Fruit fly (Drosophila melanogaster) whole organism, embryonic: ENCODE data around the gene CG16984.
A peak's percentile ranks its signal among the peaks of the same experiment; 100 is the strongest.

ENCODE experiments used
- Aef1 ChIP-seq: fragments of 200-800 bp; sonication (Bioruptor generic); IDR thresholded peaks from 3 replicates; pipeline ENCODE4 v1.3.6; 2022; ENCODE audit warnings: missing biosample characterization, missing genetic modification characterization
- Atf3 ChIP-seq: fragments of 200-800 bp; sonication (Bioruptor generic); optimal IDR thresholded peaks from 3 replicates; lab custom pipeline; 2016; ENCODE audit warnings: missing biosample characterization, missing genetic modification characterization
- BtbVII ChIP-seq: fragments of 200-800 bp; sonication (Bioruptor generic); optimal IDR thresholded peaks from 3 replicates; lab custom pipeline; 2017; ENCODE audit warnings: missing biosample characterization, mild to moderate bottlenecking, missing genetic modification characterization
- CG12769 ChIP-seq: fragments of 200-800 bp; sonication (Bioruptor generic); optimal IDR thresholded peaks from 2 replicates; lab custom pipeline; 2019; ENCODE audit warnings: missing biosample characterization, mild to moderate bottlenecking, missing genetic modification characterization, moderate library complexity
- CG13287 ChIP-seq: fragments of 200-800 bp; sonication (Bioruptor generic); IDR thresholded peaks from 2 replicates; pipeline ENCODE4 v1.3.6; 2022; ENCODE audit warnings: missing biosample characterization, missing genetic modification characterization; ENCODE audit not compliant: partially characterized antibody
- CG13424 ChIP-seq: fragments of 200-800 bp; sonication (Bioruptor generic); optimal IDR thresholded peaks from 2 replicates; lab custom pipeline; 2019; ENCODE audit warnings: missing biosample characterization, mild to moderate bottlenecking, missing genetic modification characterization, moderate library complexity
- CG1647 ChIP-seq: fragments of 200-800 bp; sonication (Bioruptor generic); optimal IDR thresholded peaks from 3 replicates; lab custom pipeline; 2016; ENCODE audit warnings: missing biosample characterization, missing genetic modification characterization
- CG18011 ChIP-seq: fragments of 200-800 bp; sonication (Bioruptor generic); optimal IDR thresholded peaks from 2 replicates; lab custom pipeline; 2017; ENCODE audit warnings: missing biosample characterization, missing genetic modification characterization, mild to moderate bottlenecking, moderate library complexity, missing genotype
- CG2875 ChIP-seq: fragments of 200-800 bp; sonication (Bioruptor generic); optimal IDR thresholded peaks from 2 replicates; lab custom pipeline; 2017; ENCODE audit warnings: missing biosample characterization, mild to moderate bottlenecking, missing genetic modification characterization, missing genetic modification reagents
- CG32532 ChIP-seq: fragments of 200-800 bp; sonication (Bioruptor generic); IDR thresholded peaks from 2 replicates; pipeline ENCODE4 v1.3.6; 2022; ENCODE audit warnings: missing biosample characterization, missing genetic modification characterization
- CG34376 ChIP-seq: fragments of 200-800 bp; sonication (Bioruptor generic); optimal IDR thresholded peaks from 2 replicates; lab custom pipeline; 2018; ENCODE audit warnings: missing biosample characterization, mild to moderate bottlenecking, missing genetic modification characterization
- CG43689 ChIP-seq: fragments of 200-800 bp; sonication (Bioruptor generic); IDR thresholded peaks from 2 replicates; pipeline ENCODE4 v1.3.6; 2022; ENCODE audit warnings: missing biosample characterization, missing genetic modification characterization
- CG4424 ChIP-seq: fragments of 200-800 bp; sonication (Bioruptor generic); optimal IDR thresholded peaks from 3 replicates; lab custom pipeline; 2016; ENCODE audit warnings: missing biosample characterization, missing genetic modification characterization
- CG4820 ChIP-seq: fragments of 200-800 bp; sonication (Bioruptor generic); optimal IDR thresholded peaks from 3 replicates; lab custom pipeline; 2016; ENCODE audit warnings: missing biosample characterization, missing genetic modification characterization
- CG5953 ChIP-seq: fragments of 200-800 bp; sonication (Bioruptor generic); IDR thresholded peaks from 2 replicates; pipeline ENCODE4 v1.3.6; 2022; ENCODE audit warnings: missing biosample characterization, missing genetic modification characterization
- CG6654 ChIP-seq: fragments of 200-800 bp; sonication (Bioruptor generic); optimal IDR thresholded peaks from 2 replicates; lab custom pipeline; 2017; ENCODE audit warnings: missing biosample characterization, mild to moderate bottlenecking, missing genetic modification characterization
- CG7987 ChIP-seq: fragments of 200-800 bp; sonication (Bioruptor generic); optimal IDR thresholded peaks from 2 replicates; lab custom pipeline; 2018; ENCODE audit warnings: missing biosample characterization, mild to moderate bottlenecking, missing genetic modification characterization, moderate library complexity
- CG9727 ChIP-seq: fragments of 200-800 bp; sonication (Bioruptor generic); optimal IDR thresholded peaks from 3 replicates; lab custom pipeline; 2017; ENCODE audit warnings: missing biosample characterization, mild to moderate bottlenecking, missing genetic modification characterization
- CG9797 ChIP-seq: fragments of 200-800 bp; sonication (Bioruptor generic); optimal IDR thresholded peaks from 3 replicates; lab custom pipeline; 2018; ENCODE audit warnings: missing biosample characterization, mild to moderate bottlenecking, missing genetic modification characterization
- CG9817 ChIP-seq: fragments of 200-800 bp; sonication (Bioruptor generic); optimal IDR thresholded peaks from 2 replicates; lab custom pipeline; 2018; ENCODE audit warnings: missing biosample characterization, mild to moderate bottlenecking, missing genetic modification characterization, moderate library complexity
- Camta ChIP-seq: fragments of 200-800 bp; sonication (Bioruptor generic); optimal IDR thresholded peaks from 2 replicates; lab custom pipeline; 2016; ENCODE audit warnings: missing biosample characterization, missing genetic modification characterization
- CoRest ChIP-seq: fragments of 200-800 bp; sonication (Bioruptor generic); optimal IDR thresholded peaks from 3 replicates; lab custom pipeline; 2018; ENCODE audit warnings: missing biosample characterization, mild to moderate bottlenecking, missing genetic modification characterization, moderate library complexity
- ERR ChIP-seq: fragments of 200-800 bp; sonication (Bioruptor generic); optimal IDR thresholded peaks from 2 replicates; lab custom pipeline; 2016; ENCODE audit warnings: missing biosample characterization, missing genetic modification characterization
- Med ChIP-seq: fragments of 200-800 bp; sonication (Bioruptor generic); peaks from one replicate; lab custom pipeline; 2016; ENCODE audit warnings: missing biosample characterization, missing genetic modification characterization, mild to moderate bottlenecking, inconsistent platforms, moderate library complexity
- Six4 ChIP-seq: fragments of 200-800 bp; sonication (Bioruptor generic); optimal IDR thresholded peaks from 2 replicates; lab custom pipeline; 2016; ENCODE audit warnings: missing biosample characterization, missing genetic modification characterization
- Ssrp ChIP-seq: fragments of 200-800 bp; sonication (Bioruptor generic); optimal IDR thresholded peaks from 2 replicates; lab custom pipeline; 2018; ENCODE audit warnings: missing biosample characterization, mild to moderate bottlenecking, missing genetic modification characterization, moderate library complexity
- Xrp1 ChIP-seq: fragments of 200-800 bp; sonication (Bioruptor generic); IDR thresholded peaks from 2 replicates; pipeline ENCODE4 v1.3.6; 2022; ENCODE audit warnings: missing biosample characterization, missing genetic modification characterization
- ab ChIP-seq: fragments of 200-800 bp; sonication (Bioruptor generic); optimal IDR thresholded peaks from 2 replicates; lab custom pipeline; 2016; ENCODE audit warnings: missing biosample characterization, missing genetic modification characterization
- ato ChIP-seq: fragments of 200-800 bp; sonication (Bioruptor generic); IDR thresholded peaks from 2 replicates; pipeline ENCODE4 v1.3.6; 2022; ENCODE audit warnings: missing biosample characterization, missing genetic modification characterization; ENCODE audit not compliant: partially characterized antibody
- bowl ChIP-seq: fragments of 200-800 bp; sonication (Bioruptor generic); IDR thresholded peaks from 2 replicates; pipeline ENCODE4 v1.3.6; 2022; ENCODE audit warnings: missing biosample characterization, missing genetic modification characterization
- cwo ChIP-seq: fragments of 200-800 bp; sonication (Bioruptor generic); optimal IDR thresholded peaks from 3 replicates; lab custom pipeline; 2017; ENCODE audit warnings: missing biosample characterization, missing genetic modification characterization, mild to moderate bottlenecking, moderate library complexity, missing genetic modification reagents
- dmrt99B ChIP-seq: fragments of 200-800 bp; sonication (Bioruptor generic); optimal IDR thresholded peaks from 2 replicates; lab custom pipeline; 2018; ENCODE audit warnings: missing biosample characterization, mild to moderate bottlenecking, missing genetic modification characterization, moderate library complexity
- fu2 ChIP-seq: fragments of 200-800 bp; sonication (Bioruptor generic); optimal IDR thresholded peaks from 2 replicates; lab custom pipeline; 2016; ENCODE audit warnings: missing biosample characterization, missing genetic modification characterization
- gem ChIP-seq: fragments of 200-800 bp; sonication (Bioruptor generic); optimal IDR thresholded peaks from 2 replicates; lab custom pipeline; 2019; ENCODE audit warnings: missing biosample characterization, mild to moderate bottlenecking, missing genetic modification characterization, moderate library complexity
- ham ChIP-seq: fragments of 200-800 bp; sonication (Bioruptor generic); IDR thresholded peaks from 2 replicates; pipeline ENCODE4 v1.3.6; 2022; ENCODE audit warnings: missing biosample characterization, missing genetic modification characterization
- hb ChIP-seq: fragments of 200-800 bp; sonication (Bioruptor generic); IDR thresholded peaks from 3 replicates; pipeline ENCODE4 v1.3.6; 2022; ENCODE audit warnings: missing biosample characterization, missing genetic modification characterization; ENCODE audit not compliant: partially characterized antibody
- pfk ChIP-seq: fragments of 200-800 bp; sonication (Bioruptor generic); optimal IDR thresholded peaks from 2 replicates; lab custom pipeline; 2018; ENCODE audit warnings: missing biosample characterization, mild to moderate bottlenecking, missing genetic modification characterization, moderate library complexity
- row ChIP-seq: fragments of 200-800 bp; sonication (Bioruptor generic); IDR thresholded peaks from 3 replicates; pipeline ENCODE4 v1.3.6; 2022; ENCODE audit warnings: missing biosample characterization, missing genetic modification characterization
- sc ChIP-seq, 3 experiments: fragments of >200 bp in 2 of 3; fragments of 200-800 bp in 1 of 3; sonication (Bioruptor generic) in 1 of 3; optimal IDR thresholded peaks; 2 replicates in 2 of 3; 3 replicates in 1 of 3; lab custom pipeline; 2017; ENCODE audit warnings: mild to moderate bottlenecking in 1 of 3, missing biosample characterization in 1 of 3, missing genetic modification characterization in 1 of 3, missing genetic modification reagents in 1 of 3
- sens ChIP-seq: fragments of 200-800 bp; sonication (Bioruptor generic); peaks from one replicate; lab custom pipeline; 2016; ENCODE audit warnings: missing biosample characterization, missing genetic modification characterization
- sim ChIP-seq: fragments of 200-800 bp; sonication (Bioruptor generic); IDR thresholded peaks from 2 replicates; pipeline ENCODE4 v1.3.6; 2022; ENCODE audit warnings: missing biosample characterization, missing genetic modification characterization
- slbo ChIP-seq: fragments of 200-800 bp; sonication (Bioruptor generic); IDR thresholded peaks from 2 replicates; pipeline ENCODE4 v1.3.6; 2022; ENCODE audit warnings: missing biosample characterization, missing genetic modification characterization
- tin ChIP-seq: fragments of 200-800 bp; sonication (Bioruptor generic); optimal IDR thresholded peaks from 3 replicates; lab custom pipeline; 2016; ENCODE audit warnings: missing biosample characterization, missing genetic modification characterization
- tll ChIP-seq, 2 experiments: fragments of 200-800 bp in 1 of 2; fragments of >200 bp in 1 of 2; sonication (Bioruptor generic) in 1 of 2; optimal IDR thresholded peaks; 2 replicates each; lab custom pipeline; 2017 to 2019; ENCODE audit warnings: missing biosample characterization in 2 of 2, missing genetic modification characterization in 2 of 2, mild to moderate bottlenecking in 1 of 2, moderate library complexity in 1 of 2
- unc-4 ChIP-seq: fragments of 200-800 bp; sonication (Bioruptor generic); IDR thresholded peaks from 2 replicates; pipeline ENCODE4 v1.3.6; 2022; ENCODE audit warnings: missing biosample characterization, missing genetic modification characterization; ENCODE audit not compliant: partially characterized antibody
- vfl ChIP-seq: fragments of 200-800 bp; sonication (Bioruptor generic); optimal IDR thresholded peaks from 2 replicates; lab custom pipeline; 2016; ENCODE audit warnings: missing biosample characterization, missing genetic modification characterization
- z ChIP-seq: fragments of 200-800 bp; sonication (Bioruptor generic); IDR thresholded peaks from 3 replicates; pipeline ENCODE4 v1.3.6; 2022; ENCODE audit warnings: missing biosample characterization, missing genetic modification characterization
- zfh1 ChIP-seq: fragments of 200-800 bp; sonication (Bioruptor generic); IDR thresholded peaks from 3 replicates; pipeline ENCODE4 v1.3.6; 2022; ENCODE audit warnings: missing biosample characterization, missing genetic modification characterization

The CG16984 gene

DNA sequence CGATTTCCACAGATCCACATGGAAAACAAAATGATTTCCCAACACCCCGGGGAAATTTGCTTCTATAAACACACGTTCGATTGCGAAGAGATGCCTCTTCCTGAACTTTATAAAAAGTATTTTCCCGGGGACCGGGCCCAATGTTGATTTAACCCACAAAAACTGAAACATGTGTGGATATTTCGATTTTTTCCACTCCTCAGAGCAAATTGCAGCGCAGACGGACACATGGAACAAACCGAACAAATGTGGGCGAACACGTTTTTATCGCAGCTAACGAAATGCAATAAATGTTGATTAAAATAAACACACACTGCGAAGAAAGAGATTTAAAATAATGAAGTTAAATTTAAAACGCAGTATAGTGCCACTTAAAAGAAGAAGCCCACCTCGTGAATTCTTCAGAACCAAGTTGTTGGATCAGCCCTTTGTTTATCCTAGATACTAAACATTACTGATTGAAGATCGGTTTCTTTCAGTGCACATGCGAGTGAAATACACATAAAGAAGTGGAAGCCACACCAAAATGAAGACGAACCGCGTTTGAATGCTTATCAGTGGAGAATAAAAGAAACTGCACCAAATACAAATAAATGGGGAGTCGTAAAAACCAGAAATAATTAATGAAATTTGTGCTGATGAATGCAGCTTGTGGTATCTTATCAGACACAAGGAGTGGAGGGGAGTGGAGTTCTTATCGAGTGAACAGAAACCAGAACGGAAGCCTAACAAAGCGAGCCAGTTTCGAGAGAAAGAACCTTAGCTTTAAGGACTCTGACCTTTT, 12.6 kb upstream of the CG16984 start (continued):
- TF ChIP-seq CG9817 (tag; lab: Kevin White, UChicago) (peak; percentile 57), cwo (GFP tag; lab: Kevin White, UChicago) (peak; percentile 52), vfl (GFP tag; lab: Kevin White, UChicago) (no peak), hb (no peak), CG13424 (tag; lab: Kevin White, UChicago) (peak; percentile 84), fu2 (GFP tag; lab: Kevin White, UChicago) (peak; percentile 35), CG4424 (peak; percentile 85), sc (optimal IDR thresholded peaks at IDR 0.05; lab: Kevin White, UChicago) (no peak), sc (GFP tag; optimal IDR thresholded peaks at IDR 0.05; lab: Kevin White, UChicago) (peak; percentile 80), CG1647 (GFP tag; lab: Kevin White, UChicago) (peak; percentile 79), CG2875 (GFP tag; lab: Kevin White, UChicago) (peak; percentile 85), tll (GFP tag; optimal IDR thresholded peaks at IDR 0.05; lab: Kevin White, UChicago) (no peak), Xrp1 (GFP tag; lab: Robert Waterston, UW) (peak; percentile 86), CG4820 (GFP tag; lab: Kevin White, UChicago) (peak; percentile 82), CoRest (tag; lab: Kevin White, UChicago) (peak; percentile 75), CG5953 (GFP tag; lab: Robert Waterston, UW) (peak; percentile 90), CG18011 (no peak), BtbVII (GFP tag; lab: Kevin White, UChicago) (peak; percentile 43), ham (GFP tag; lab: Robert Waterston, UW) (no peak), Ssrp (tag; lab: Kevin White, UChicago) (peak; percentile 85), CG6654 (GFP tag; lab: Kevin White, UChicago) (peak; percentile 65), ab (GFP tag; lab: Kevin White, UChicago) (no peak), ERR (no peak), CG43689 (GFP tag; lab: Robert Waterston, UW) (peak; percentile 66), CG34376 (GFP tag; lab: Kevin White, UChicago) (no peak), unc-4 (GFP tag; lab: Robert Waterston, UW) (no peak), gem (tag; lab: Kevin White, UChicago) (peak; percentile 90), pfk (no peak), CG7987 (peak; percentile 56), zfh1 (peak; percentile 93), Aef1 (GFP tag; lab: Robert Waterston, UW) (peak; percentile 63; the same call in 2 of the 3 replicates), bowl (GFP tag; lab: Robert Waterston, UW) (no peak), sens (GFP tag; lab: Kevin White, UChicago) (peak; percentile 96), dmrt99B (tag; lab: Kevin White, UChicago) (peak; percentile 93), CG12769 (tag; lab: Kevin White, UChicago) (peak; percentile 43), Six4 (GFP tag; lab: Kevin White, UChicago) (peak; percentile 58), CG9797 (GFP tag; lab: Kevin White, UChicago) (no peak), Atf3 (peak; percentile 75), Camta (GFP tag; lab: Kevin White, UChicago) (peak; percentile 82), z (GFP tag; lab: Robert Waterston, UW) (peak; percentile 50; the same call in 1 of the 3 replicates), CG32532 (GFP tag; lab: Robert Waterston, UW) (peak; percentile 31; the same call in 1 of the 2 replicates), tin (GFP tag; lab: Kevin White, UChicago) (peak; percentile 85), slbo (GFP tag; lab: Robert Waterston, UW) (peak; percentile 41; the same call in 1 of the 2 replicates), sim (GFP tag; lab: Robert Waterston, UW) (peak; percentile 72), ato (GFP tag; lab: Robert Waterston, UW) (no peak), row (GFP tag; lab: Robert Waterston, UW) (peak; percentile 81), CG9727 (GFP tag; lab: Kevin White, UChicago) (peak; percentile 67), CG13287 (GFP tag; lab: Robert Waterston, UW) (no peak), Med (GFP tag; lab: Kevin White, UChicago) (peak; percentile 95)
